Fruit fly (Drosophila melanogaster) whole organism, embryonic: ENCODE measurements around the gene CG5921.

Experiments used
- Ada2b ChIP-seq: fragments of 200-800 bp; sonication (Bioruptor generic); IDR thresholded peaks from 2 replicates; pipeline ENCODE4 v1.3.6; 2022; ENCODE audit warnings: missing biosample characterization, missing genetic modification characterization
- B-H1 ChIP-seq: fragments of 200-800 bp; sonication (Bioruptor generic); IDR thresholded peaks from 3 replicates; pipeline ENCODE4 v1.3.6; 2022; ENCODE audit warnings: missing biosample characterization, missing genetic modification characterization
- CG11456 ChIP-seq: fragments of 200-800 bp; sonication (Bioruptor generic); IDR thresholded peaks from 3 replicates; pipeline ENCODE4 v1.3.6; 2022; ENCODE audit warnings: missing biosample characterization, missing genetic modification characterization
- CG12104 ChIP-seq: fragments of 200-800 bp; sonication (Bioruptor generic); optimal IDR thresholded peaks from 3 replicates; lab custom pipeline; 2016; ENCODE audit warnings: missing biosample characterization, missing genetic modification characterization
- CG14860 ChIP-seq: fragments of 200-800 bp; sonication (Bioruptor generic); IDR thresholded peaks from 3 replicates; pipeline ENCODE4 v1.3.6; 2022; ENCODE audit warnings: missing biosample characterization, missing genetic modification characterization; ENCODE audit not compliant: partially characterized antibody
- CG15696 ChIP-seq: fragments of 200-800 bp; sonication (Bioruptor generic); optimal IDR thresholded peaks from 2 replicates; lab custom pipeline; 2019; ENCODE audit warnings: missing biosample characterization, mild to moderate bottlenecking, missing genetic modification characterization, moderate library complexity
- CG17359 ChIP-seq: fragments of 200-800 bp; sonication (Bioruptor generic); optimal IDR thresholded peaks from 3 replicates; lab custom pipeline; 2018; ENCODE audit warnings: missing biosample characterization, mild to moderate bottlenecking, missing genetic modification characterization, moderate library complexity
- CG17802 ChIP-seq: fragments of 200-800 bp; sonication (Bioruptor generic); optimal IDR thresholded peaks from 2 replicates; lab custom pipeline; 2018; ENCODE audit warnings: missing biosample characterization, mild to moderate bottlenecking, missing genetic modification characterization, moderate library complexity
- CG18476 ChIP-seq: fragments of 200-800 bp; sonication (Bioruptor generic); optimal IDR thresholded peaks from 2 replicates; lab custom pipeline; 2016; ENCODE audit warnings: missing biosample characterization, mild to moderate bottlenecking, missing genetic modification characterization
- CG2116 ChIP-seq: fragments of 200-800 bp; sonication (Bioruptor generic); optimal IDR thresholded peaks from 3 replicates; lab custom pipeline; 2018; ENCODE audit warnings: missing biosample characterization, mild to moderate bottlenecking, missing genetic modification characterization
- CG3163 ChIP-seq: fragments of 200-800 bp; sonication (Bioruptor generic); optimal IDR thresholded peaks from 3 replicates; lab custom pipeline; 2016; ENCODE audit warnings: missing biosample characterization, missing genetic modification characterization
- CG32532 ChIP-seq: fragments of 200-800 bp; sonication (Bioruptor generic); IDR thresholded peaks from 2 replicates; pipeline ENCODE4 v1.3.6; 2022; ENCODE audit warnings: missing biosample characterization, missing genetic modification characterization
- CG33557 ChIP-seq: fragments of 200-800 bp; sonication (Bioruptor generic); optimal IDR thresholded peaks from 2 replicates; lab custom pipeline; 2019; ENCODE audit warnings: missing biosample characterization, mild to moderate bottlenecking, missing genetic modification characterization, moderate library complexity
- CG6813 ChIP-seq: fragments of 200-800 bp; sonication (Bioruptor generic); optimal IDR thresholded peaks from 2 replicates; lab custom pipeline; 2017; ENCODE audit warnings: missing biosample characterization, missing genetic modification characterization, mild to moderate bottlenecking, moderate library complexity, missing genetic modification reagents
- CG8944 ChIP-seq: fragments of 200-800 bp; sonication (Bioruptor generic); optimal IDR thresholded peaks from 3 replicates; lab custom pipeline; 2016; ENCODE audit warnings: missing biosample characterization, missing genetic modification characterization
- Drgx ChIP-seq: fragments of 200-800 bp; sonication (Bioruptor generic); IDR thresholded peaks from 2 replicates; pipeline ENCODE4 v1.3.6; 2022; ENCODE audit warnings: missing biosample characterization, missing genetic modification characterization
- Fer3 ChIP-seq: fragments of 200-800 bp; sonication (Bioruptor generic); optimal IDR thresholded peaks from 2 replicates; lab custom pipeline; 2018; ENCODE audit warnings: missing biosample characterization, mild to moderate bottlenecking, missing genetic modification characterization, moderate library complexity
- H15 ChIP-seq: fragments of 200-800 bp; sonication (Bioruptor generic); IDR thresholded peaks from 3 replicates; pipeline ENCODE4 v1.3.6; 2022; ENCODE audit warnings: missing biosample characterization, missing genetic modification characterization
- HLHmδ ChIP-seq: fragments of 200-800 bp; sonication (Bioruptor generic); optimal IDR thresholded peaks from 2 replicates; lab custom pipeline; 2018; ENCODE audit warnings: missing biosample characterization, mild to moderate bottlenecking, missing genetic modification characterization, moderate library complexity
- Hr39 ChIP-seq: fragments of >200 bp; optimal IDR thresholded peaks from 2 replicates; lab custom pipeline; 2017
- Meics ChIP-seq: fragments of 200-800 bp; sonication (Bioruptor generic); optimal IDR thresholded peaks from 2 replicates; lab custom pipeline; 2017; ENCODE audit warnings: missing biosample characterization, mild to moderate bottlenecking, missing genetic modification characterization
- Sry-δ ChIP-seq: fragments of 200-800 bp; sonication (Bioruptor generic); optimal IDR thresholded peaks from 2 replicates; lab custom pipeline; 2016; ENCODE audit warnings: missing biosample characterization, missing genetic modification characterization
- abd-A ChIP-seq: fragments of 200-800 bp; sonication (Bioruptor generic); optimal IDR thresholded peaks from 3 replicates; lab custom pipeline; 2019; ENCODE audit warnings: missing biosample characterization, mild to moderate bottlenecking, missing genetic modification characterization, moderate library complexity
- ap ChIP-seq: fragments of 200-800 bp; sonication (Bioruptor generic); IDR thresholded peaks from 2 replicates; pipeline ENCODE4 v1.3.6; 2022; ENCODE audit warnings: missing biosample characterization, missing genetic modification characterization
- bigmax ChIP-seq: fragments of 200-800 bp; sonication (Bioruptor generic); optimal IDR thresholded peaks from 2 replicates; lab custom pipeline; 2018; ENCODE audit warnings: missing biosample characterization, mild to moderate bottlenecking, missing genetic modification characterization
- bowl ChIP-seq: fragments of 200-800 bp; sonication (Bioruptor generic); IDR thresholded peaks from 2 replicates; pipeline ENCODE4 v1.3.6; 2022; ENCODE audit warnings: missing biosample characterization, missing genetic modification characterization
- chinmo ChIP-seq: fragments of 200-800 bp; sonication (Bioruptor generic); IDR thresholded peaks from 4 replicates; pipeline ENCODE4 v1.3.6; 2022; ENCODE audit warnings: missing biosample characterization, missing genetic modification characterization; ENCODE audit not compliant: partially characterized antibody
- cwo ChIP-seq: fragments of 200-800 bp; sonication (Bioruptor generic); optimal IDR thresholded peaks from 3 replicates; lab custom pipeline; 2017; ENCODE audit warnings: missing biosample characterization, missing genetic modification characterization, mild to moderate bottlenecking, moderate library complexity, missing genetic modification reagents
- dimm ChIP-seq: fragments of 200-800 bp; sonication (Bioruptor generic); IDR thresholded peaks from 2 replicates; pipeline ENCODE4 v1.3.6; 2022; ENCODE audit warnings: missing biosample characterization, missing genetic modification characterization
- exex ChIP-seq: fragments of 200-800 bp; sonication (Bioruptor generic); optimal IDR thresholded peaks from 4 replicates; lab custom pipeline; 2018; ENCODE audit warnings: missing biosample characterization, mild to moderate bottlenecking, missing genetic modification characterization, moderate library complexity
- gfzf ChIP-seq: fragments of 200-800 bp; sonication (Bioruptor generic); optimal IDR thresholded peaks from 2 replicates; lab custom pipeline; 2016; ENCODE audit warnings: missing biosample characterization, mild to moderate bottlenecking, missing genetic modification characterization, moderate library complexity
- grn ChIP-seq: fragments of 200-800 bp; sonication (Bioruptor generic); optimal IDR thresholded peaks from 3 replicates; lab custom pipeline; 2017; ENCODE audit warnings: missing biosample characterization, missing genetic modification characterization
- lab ChIP-seq: fragments of 200-800 bp; sonication (Bioruptor generic); optimal IDR thresholded peaks from 3 replicates; lab custom pipeline; 2017; ENCODE audit warnings: missing biosample characterization, missing genetic modification characterization, mild to moderate bottlenecking, moderate library complexity, missing genetic modification reagents
- nau ChIP-seq: fragments of 200-800 bp; sonication (Bioruptor generic); optimal IDR thresholded peaks from 3 replicates; lab custom pipeline; 2017; ENCODE audit warnings: missing biosample characterization, mild to moderate bottlenecking, missing genetic modification characterization, missing genetic modification reagents
- pb ChIP-seq: fragments of 200-800 bp; sonication (Bioruptor generic); optimal IDR thresholded peaks from 3 replicates; lab custom pipeline; 2016; ENCODE audit warnings: missing biosample characterization, missing genetic modification characterization
- phol ChIP-seq: fragments of 200-800 bp; sonication (Bioruptor generic); optimal IDR thresholded peaks from 3 replicates; lab custom pipeline; 2018; ENCODE audit warnings: missing biosample characterization, mild to moderate bottlenecking, missing genetic modification characterization, moderate library complexity
- ranshi ChIP-seq: fragments of 200-800 bp; sonication (Bioruptor generic); IDR thresholded peaks from 2 replicates; pipeline ENCODE4 v1.3.6; 2022; ENCODE audit warnings: missing biosample characterization, missing genetic modification characterization
- sd ChIP-seq: fragments of 200-800 bp; sonication (Bioruptor generic); optimal IDR thresholded peaks from 3 replicates; lab custom pipeline; 2018; ENCODE audit warnings: missing biosample characterization, mild to moderate bottlenecking, missing genetic modification characterization, moderate library complexity
- sob ChIP-seq: fragments of 200-800 bp; sonication (Bioruptor generic); IDR thresholded peaks from 2 replicates; pipeline ENCODE4 v1.3.6; 2022; ENCODE audit warnings: missing biosample characterization, missing genetic modification characterization
- sqz ChIP-seq: fragments of 200-800 bp; sonication (Bioruptor generic); optimal IDR thresholded peaks from 3 replicates; lab custom pipeline; 2018; ENCODE audit warnings: missing biosample characterization, mild to moderate bottlenecking, missing genetic modification characterization
- sr ChIP-seq: fragments of 200-800 bp; sonication (Bioruptor generic); IDR thresholded peaks from 3 replicates; pipeline ENCODE4 v1.3.6; 2022; ENCODE audit warnings: missing biosample characterization, missing genetic modification characterization
- z ChIP-seq: fragments of 200-800 bp; sonication (Bioruptor generic); IDR thresholded peaks from 3 replicates; pipeline ENCODE4 v1.3.6; 2022; ENCODE audit warnings: missing biosample characterization, missing genetic modification characterization
- zen ChIP-seq: fragments of 200-800 bp; sonication (Bioruptor generic); optimal IDR thresholded peaks from 3 replicates; lab custom pipeline; 2018; ENCODE audit warnings: missing biosample characterization, mild to moderate bottlenecking, missing genetic modification characterization, moderate library complexity

CG5921 gene

dm6 chrX:6003830-6004229 lies 46.8 kb upstream of the CG5921 start (continued):
- TF ChIP-seq Ada2b (GFP tag; lab: Robert Waterston, UW): no peak
- no peak for TF ChIP-seq dimm
- TF ChIP-seq CG12104: no peak
- TF ChIP-seq phol (tag; lab: Kevin White, UChicago): peak; percentile 30
- peak; percentile 9; the same call in 1 of the 2 replicates for TF ChIP-seq Drgx

dm6 chrX:6007502-6007901 lies 43.1 kb upstream of the CG5921 start:
- TF ChIP-seq lab (no peak), CG11456 (GFP tag; lab: Robert Waterston, UW) (no peak), sr (GFP tag; lab: Robert Waterston, UW) (peak; percentile 67; the same call in 2 of the 3 replicates), pb (GFP tag; lab: Kevin White, UChicago) (no peak), CG18476 (GFP tag; lab: Kevin White, UChicago) (no peak)

- TF ChIP-seq grn (GFP tag; lab: Kevin White, UChicago): peak; percentile 93
- TF ChIP-seq chinmo: no peak
- no peak for TF ChIP-seq Hr39
- TF ChIP-seq abd-A (tag; lab: Kevin White, UChicago): peak; percentile 60
- peak; percentile 17 for TF ChIP-seq sd (tag; lab: Kevin White, UChicago)
- no peak for TF ChIP-seq CG8944 (GFP tag; lab: Kevin White, UChicago)
- TF ChIP-seq sqz (GFP tag; lab: Kevin White, UChicago): peak; percentile 4
- peak; percentile 37 for TF ChIP-seq exex (tag; lab: Kevin White, UChicago)
Measured at dm6 chrX:6010539-6011268, 39.9 kb upstream of the CG5921 start.

- TF ChIP-seq z (GFP tag; lab: Robert Waterston, UW) (0 out of 3 replicates have a peak, but pooled peaks have one; percentile 9), gfzf (GFP tag; lab: Kevin White, UChicago) (no peak), B-H1 (GFP tag; lab: Robert Waterston, UW) (no peak), CG33557 (GFP tag; lab: Kevin White, UChicago) (no peak), zen (tag; lab: Kevin White, UChicago) (no peak), nau (no peak), sqz (GFP tag; lab: Kevin White, UChicago) (peak; percentile 14), sd (tag; lab: Kevin White, UChicago) (peak; percentile 2), CG2116 (GFP tag; lab: Kevin White, UChicago) (no peak), Sry-δ (GFP tag; lab: Kevin White, UChicago) (no peak), Meics (no peak), cwo (no peak), ranshi (GFP tag; lab: Robert Waterston, UW) (no peak), phol (tag; lab: Kevin White, UChicago) (peak; percentile 17), CG3163 (peak; percentile 18), CG15696 (tag; lab: Kevin White, UChicago) (no peak), CG14860 (GFP tag; lab: Robert Waterston, UW) (no peak), CG6813 (GFP tag; lab: Kevin White, UChicago) (no peak), bowl (GFP tag; lab: Robert Waterston, UW) (peak; percentile 15; the same call in 1 of the 2 replicates), CG32532 (peak; percentile 10; the same call in 1 of the 2 replicates), Fer3 (tag; lab: Kevin White, UChicago) (no peak), sob (GFP tag; lab: Robert Waterston, UW) (no peak), CG17802 (tag; lab: Kevin White, UChicago) (no peak), ap (GFP tag; lab: Robert Waterston, UW) (no peak), bigmax (GFP tag; lab: Kevin White, UChicago) (no peak), CG17359 (tag; lab: Kevin White, UChicago) (no peak), H15 (GFP tag; lab: Robert Waterston, UW) (no peak), HLHmδ (GFP tag; lab: Kevin White, UChicago) (peak; percentile 26)
Measured at dm6 chrX:6012976-6013684, 37.5 kb upstream of the CG5921 start, which contains the start of gene mab-21. mab-21 (minus strand) TSS chrX:6013181.
